Fruit fly (Drosophila melanogaster) whole organism, embryonic: ENCODE data around the gene Sfp38D.

Experiments used
- BEAF-32 ChIP-seq: fragments of 200-800 bp; sonication (Bioruptor generic); optimal IDR thresholded peaks from 3 replicates; lab custom pipeline; 2017; ENCODE audit warnings: missing biosample characterization, missing genetic modification characterization, mild to moderate bottlenecking, moderate library complexity, missing genetic modification reagents
- Bgb ChIP-seq: fragments of 200-800 bp; sonication (Bioruptor generic); IDR thresholded peaks from 2 replicates; pipeline ENCODE4 v1.3.6; 2022; ENCODE audit warnings: missing biosample characterization, missing genetic modification characterization; ENCODE audit not compliant: partially characterized antibody
- CG10321 ChIP-seq: fragments of 200-800 bp; sonication (Bioruptor generic); IDR thresholded peaks from 2 replicates; pipeline ENCODE4 v1.3.6; 2022; ENCODE audit warnings: missing biosample characterization, missing genetic modification characterization
- CG11560 ChIP-seq: fragments of 200-800 bp; sonication (Bioruptor generic); IDR thresholded peaks from 3 replicates; pipeline ENCODE4 v1.3.6; 2022; ENCODE audit warnings: missing biosample characterization, missing genetic modification characterization
- CG12155 ChIP-seq: fragments of 200-800 bp; sonication (Bioruptor generic); optimal IDR thresholded peaks from 3 replicates; lab custom pipeline; 2016; ENCODE audit warnings: missing biosample characterization, missing genetic modification characterization
- CG12391 ChIP-seq: fragments of 200-800 bp; sonication (Bioruptor generic); optimal IDR thresholded peaks from 3 replicates; lab custom pipeline; 2018; ENCODE audit warnings: missing biosample characterization, mild to moderate bottlenecking, missing genetic modification characterization, moderate library complexity
- CG12659 ChIP-seq: fragments of 200-800 bp; sonication (Bioruptor generic); optimal IDR thresholded peaks from 3 replicates; lab custom pipeline; 2017; ENCODE audit warnings: mild to moderate bottlenecking, missing biosample characterization, missing genetic modification reagents, missing genetic modification characterization
- CG13287 ChIP-seq: fragments of 200-800 bp; sonication (Bioruptor generic); IDR thresholded peaks from 2 replicates; pipeline ENCODE4 v1.3.6; 2022; ENCODE audit warnings: missing biosample characterization, missing genetic modification characterization; ENCODE audit not compliant: partially characterized antibody
- CG14710 ChIP-seq: fragments of 200-800 bp; sonication (Bioruptor generic); optimal IDR thresholded peaks from 3 replicates; lab custom pipeline; 2019; ENCODE audit warnings: missing biosample characterization, mild to moderate bottlenecking, missing genetic modification characterization, moderate library complexity
- CG18599 ChIP-seq: fragments of 200-800 bp; sonication (Bioruptor generic); optimal IDR thresholded peaks from 3 replicates; lab custom pipeline; 2017; ENCODE audit warnings: missing biosample characterization, missing genetic modification characterization, mild to moderate bottlenecking, moderate library complexity, missing genetic modification reagents
- CG2120 ChIP-seq: fragments of 200-800 bp; sonication (Bioruptor generic); optimal IDR thresholded peaks from 3 replicates; lab custom pipeline; 2016; ENCODE audit warnings: missing biosample characterization, missing genetic modification characterization
- CG3407 ChIP-seq: fragments of 200-800 bp; sonication (Bioruptor generic); optimal IDR thresholded peaks from 2 replicates; lab custom pipeline; 2018; ENCODE audit warnings: missing biosample characterization, mild to moderate bottlenecking, missing genetic modification characterization
- CG34376 ChIP-seq: fragments of 200-800 bp; sonication (Bioruptor generic); optimal IDR thresholded peaks from 2 replicates; lab custom pipeline; 2018; ENCODE audit warnings: missing biosample characterization, mild to moderate bottlenecking, missing genetic modification characterization
- CG6791 ChIP-seq: fragments of 200-800 bp; sonication (Bioruptor generic); IDR thresholded peaks from 3 replicates; pipeline ENCODE4 v1.3.6; 2022; ENCODE audit warnings: missing biosample characterization, missing genetic modification characterization; ENCODE audit not compliant: partially characterized antibody
- CG7357 ChIP-seq: fragments of 200-800 bp; sonication (Bioruptor generic); IDR thresholded peaks from 3 replicates; pipeline ENCODE4 v1.3.6; 2022; ENCODE audit warnings: missing biosample characterization, missing genetic modification characterization
- CG9609 ChIP-seq: fragments of 200-800 bp; sonication (Bioruptor generic); optimal IDR thresholded peaks from 3 replicates; lab custom pipeline; 2016; ENCODE audit warnings: missing biosample characterization, missing genetic modification characterization
- CTCF ChIP-seq: fragments of 200-800 bp; sonication (Bioruptor generic); optimal IDR thresholded peaks from 2 replicates; lab custom pipeline; 2017; ENCODE audit warnings: missing biosample characterization, mild to moderate bottlenecking, missing genetic modification characterization, moderate library complexity
- Dfd ChIP-seq, 2 experiments: fragments of >200 bp; optimal IDR thresholded peaks; 2 replicates each; lab custom pipeline; 2017; ENCODE audit warnings: missing biosample characterization in 2 of 2, missing genetic modification characterization in 2 of 2
- Dp ChIP-seq: fragments of 200-800 bp; sonication (Bioruptor generic); optimal IDR thresholded peaks from 2 replicates; lab custom pipeline; 2018; ENCODE audit warnings: missing biosample characterization, mild to moderate bottlenecking, missing genetic modification characterization, moderate library complexity
- Drgx ChIP-seq: fragments of 200-800 bp; sonication (Bioruptor generic); IDR thresholded peaks from 2 replicates; pipeline ENCODE4 v1.3.6; 2022; ENCODE audit warnings: missing biosample characterization, missing genetic modification characterization
- Scr ChIP-seq: fragments of 200-800 bp; sonication (Bioruptor generic); IDR thresholded peaks from 2 replicates; pipeline ENCODE4 v1.3.6; 2022; ENCODE audit warnings: missing biosample characterization, missing genetic modification characterization; ENCODE audit not compliant: partially characterized antibody
- Sry-β ChIP-seq: fragments of 200-800 bp; sonication (Bioruptor generic); optimal IDR thresholded peaks from 2 replicates; lab custom pipeline; 2018; ENCODE audit warnings: missing biosample characterization, mild to moderate bottlenecking, missing genetic modification characterization, moderate library complexity
- Stat92E ChIP-seq, 3 experiments: fragments of >200 bp in 2 of 3; fragments of 200-800 bp in 1 of 3; sonication (Bioruptor generic) in 1 of 3; optimal IDR thresholded peaks; 2 replicates each; lab custom pipeline; 2017 to 2019; ENCODE audit warnings: missing biosample characterization in 3 of 3, missing genetic modification characterization in 3 of 3, mild to moderate bottlenecking in 1 of 3, moderate library complexity in 1 of 3
- aop ChIP-seq: fragments of 200-800 bp; sonication (Bioruptor generic); IDR thresholded peaks from 2 replicates; pipeline ENCODE4 v1.3.6; 2022; ENCODE audit warnings: missing biosample characterization, missing genetic modification characterization
- disco-r ChIP-seq: fragments of 200-800 bp; sonication (Bioruptor generic); optimal IDR thresholded peaks from 2 replicates; lab custom pipeline; 2016; ENCODE audit warnings: missing biosample characterization, missing genetic modification characterization
- dmrt11E ChIP-seq: fragments of 200-800 bp; sonication (Bioruptor generic); optimal IDR thresholded peaks from 3 replicates; lab custom pipeline; 2018; ENCODE audit warnings: missing biosample characterization, mild to moderate bottlenecking, missing genetic modification characterization, moderate library complexity
- esg ChIP-seq: fragments of 200-800 bp; sonication (Bioruptor generic); conservative IDR thresholded peaks from 2 replicates; pipeline ENCODE4 v1.3.6; 2022; ENCODE audit warnings: missing biosample characterization, missing genetic modification characterization
- kah ChIP-seq: fragments of 200-800 bp; sonication (Bioruptor generic); optimal IDR thresholded peaks from 2 replicates; lab custom pipeline; 2018; ENCODE audit warnings: missing biosample characterization, mild to moderate bottlenecking, missing genetic modification characterization
- row ChIP-seq: fragments of 200-800 bp; sonication (Bioruptor generic); IDR thresholded peaks from 3 replicates; pipeline ENCODE4 v1.3.6; 2022; ENCODE audit warnings: missing biosample characterization, missing genetic modification characterization
- unc-4 ChIP-seq: fragments of 200-800 bp; sonication (Bioruptor generic); IDR thresholded peaks from 2 replicates; pipeline ENCODE4 v1.3.6; 2022; ENCODE audit warnings: missing biosample characterization, missing genetic modification characterization; ENCODE audit not compliant: partially characterized antibody

The Sfp38D gene

dm6 chr2L:20682136-20682733, 41.5 kb downstream of the Sfp38D start, which contains the start of gene CG2617 (continued):
- TF ChIP-seq BEAF-32 (GFP tag; lab: Kevin White, UChicago), result peak; percentile 54
- TF ChIP-seq disco-r, result no peak
- 0 out of 2 replicates have a peak, but pooled peaks have one; percentile 42 for TF ChIP-seq Bgb
- TF ChIP-seq kah (GFP tag; lab: Kevin White, UChicago), result no peak
- TF ChIP-seq CG6791 (GFP tag; lab: Robert Waterston, UW), result peak; percentile 13; the same call in 1 of the 3 replicates
- TF ChIP-seq Dp (GFP tag; lab: Kevin White, UChicago), result peak; percentile 44
- no peak for TF ChIP-seq dmrt11E
- no peak for TF ChIP-seq Stat92E (GFP tag; optimal IDR thresholded peaks at IDR 0.05; lab: Kevin White, UChicago)
- peak; percentile 47 for TF ChIP-seq CG13287 (GFP tag; lab: Robert Waterston, UW)
- no peak for TF ChIP-seq CG9609 (GFP tag; lab: Kevin White, UChicago)
- TF ChIP-seq esg (GFP tag; lab: Robert Waterston, UW), result 0 out of 2 replicates have a peak, but pooled peaks have one; percentile 2
- no peak for TF ChIP-seq Sry-β (GFP tag; lab: Kevin White, UChicago)
- no peak for TF ChIP-seq CG12659 (GFP tag; lab: Kevin White, UChicago)
- TF ChIP-seq CG12391 (tag; lab: Kevin White, UChicago), result no peak
- peak; percentile 44 for TF ChIP-seq unc-4 (GFP tag; lab: Robert Waterston, UW)
- TF ChIP-seq Scr (GFP tag; lab: Robert Waterston, UW), result peak; percentile 60
- no peak for TF ChIP-seq CG2120 (GFP tag; lab: Kevin White, UChicago)
- no peak for TF ChIP-seq CG34376 (GFP tag; lab: Kevin White, UChicago)

dm6 chr2L:20688722-20689121, 48.0 kb downstream of the Sfp38D start:
- TF ChIP-seq CG7357 (GFP tag; lab: Robert Waterston, UW), result no peak
- TF ChIP-seq CG10321 (GFP tag; lab: Robert Waterston, UW), result no peak
- TF ChIP-seq CG14710 (tag; lab: Kevin White, UChicago), result no peak
- no peak for TF ChIP-seq CTCF (GFP tag; lab: Kevin White, UChicago)
- TF ChIP-seq aop (GFP tag; lab: Robert Waterston, UW), result no peak
- no peak for TF ChIP-seq CG12155 (GFP tag; lab: Kevin White, UChicago)
- no peak for TF ChIP-seq CG18599
- TF ChIP-seq CG11560 (tag; lab: Robert Waterston, UW), result no peak
- no peak for TF ChIP-seq CG13287 (GFP tag; lab: Robert Waterston, UW)
- TF ChIP-seq Drgx (GFP tag; lab: Robert Waterston, UW), result no peak
- no peak for TF ChIP-seq row (GFP tag; lab: Robert Waterston, UW)
- no peak for TF ChIP-seq BEAF-32 (GFP tag; lab: Kevin White, UChicago)

- TF ChIP-seq Dfd (GFP tag; optimal IDR thresholded peaks at IDR 0.05; lab: Kevin White, UChicago) (peak in 1 of 2 experiments; percentile 59), CG3407 (no peak)
Observed at dm6 chr2L:20690055-20690454, 49.3 kb downstream of the Sfp38D start.
